Worm (Caenorhabditis elegans) whole organism, mixed stage, embryonic: Measurements from ENCODE around the gene catp-8.
A peak's percentile ranks its signal among the peaks of the same experiment; 100 is the strongest.

ENCODE experiments used
- M03D4.4 ChIP-seq: sonication (generic microtip); optimal IDR thresholded peaks from 2 replicates; lab custom pipeline; 2017; ENCODE audit warnings: mild to moderate bottlenecking, missing genetic modification characterization, missing compliant biosample characterization
- bed-3 ChIP-seq: fragments of 200-800 bp; sonication (Bioruptor generic); optimal IDR thresholded peaks from 3 replicates; lab custom pipeline; 2018; ENCODE audit warnings: mild to moderate bottlenecking, missing genetic modification characterization, moderate library complexity, missing compliant biosample characterization
- blmp-1 ChIP-seq: fragments of 150-350 bp; optimal IDR thresholded peaks from 2 replicates; lab custom pipeline; 2014; ENCODE audit warnings: missing biosample characterization, missing genetic modification characterization
- ceh-39 ChIP-seq: fragments of 150-350 bp; optimal IDR thresholded peaks from 2 replicates; lab custom pipeline; 2014; ENCODE audit warnings: missing biosample characterization, missing genetic modification characterization
- ceh-43 ChIP-seq: fragments of 200-800 bp; sonication (Bioruptor generic); optimal IDR thresholded peaks from 2 replicates; lab custom pipeline; 2018; ENCODE audit warnings: mild to moderate bottlenecking, missing genetic modification characterization, moderate library complexity, missing compliant biosample characterization
- ceh-83 ChIP-seq: fragments of 200-800 bp; sonication (Bioruptor generic); optimal IDR thresholded peaks from 2 replicates; lab custom pipeline; 2018; ENCODE audit warnings: mild to moderate bottlenecking, missing genetic modification characterization, missing compliant biosample characterization
- ces-1 ChIP-seq: fragments of 150-350 bp; optimal IDR thresholded peaks from 2 replicates; lab custom pipeline; 2014; ENCODE audit warnings: missing biosample characterization, missing genetic modification reagents, missing genetic modification characterization
- cnd-1 ChIP-seq: fragments of 200-800 bp; sonication (Bioruptor generic); optimal IDR thresholded peaks from 2 replicates; lab custom pipeline; 2018; ENCODE audit warnings: mild to moderate bottlenecking, missing genetic modification characterization, missing compliant biosample characterization
- drap-1 ChIP-seq: fragments of 200-800 bp; sonication (Bioruptor generic); optimal IDR thresholded peaks from 3 replicates; lab custom pipeline; 2018; ENCODE audit warnings: mild to moderate bottlenecking, missing genetic modification characterization, missing compliant biosample characterization
- elt-1 ChIP-seq: sonication (generic microtip); optimal IDR thresholded peaks from 2 replicates; lab custom pipeline; 2017; ENCODE audit warnings: missing genetic modification characterization, mild to moderate bottlenecking, missing compliant biosample characterization, antibody characterized with exemption, moderate library complexity, borderline replicate concordance; ENCODE audit not compliant: insufficient read depth
- elt-3 ChIP-seq: fragments of 150-350 bp; optimal IDR thresholded peaks from 2 replicates; lab custom pipeline; 2014; ENCODE audit warnings: missing biosample characterization, missing genetic modification characterization
- flh-1 ChIP-seq: fragments of 200-800 bp; sonication (Bioruptor generic); optimal IDR thresholded peaks from 2 replicates; lab custom pipeline; 2018; ENCODE audit warnings: mild to moderate bottlenecking, missing genetic modification characterization, moderate library complexity, missing compliant biosample characterization
- ham-2 ChIP-seq: fragments of 200-800 bp; sonication (Bioruptor generic); optimal IDR thresholded peaks from 2 replicates; lab custom pipeline; 2018; ENCODE audit warnings: mild to moderate bottlenecking, missing genetic modification characterization, missing compliant biosample characterization
- hlh-1 ChIP-seq: fragments of 150-350 bp; optimal IDR thresholded peaks from 2 replicates; lab custom pipeline; 2014; ENCODE audit warnings: missing biosample characterization, missing genetic modification reagents, missing genetic modification characterization
- lin-13 ChIP-seq: fragments of 150-350 bp; optimal IDR thresholded peaks from 2 replicates; lab custom pipeline; 2014; ENCODE audit warnings: missing biosample characterization, missing genetic modification characterization
- lin-32 ChIP-seq: fragments of 200-800 bp; sonication (Bioruptor generic); optimal IDR thresholded peaks from 2 replicates; lab custom pipeline; 2018; ENCODE audit warnings: mild to moderate bottlenecking, missing genetic modification characterization, missing compliant biosample characterization
- lsy-2 ChIP-seq: fragments of 150-350 bp; optimal IDR thresholded peaks from 2 replicates; lab custom pipeline; 2014; ENCODE audit warnings: missing biosample characterization, missing genetic modification characterization
- mab-5 ChIP-seq: fragments of 150-350 bp; optimal IDR thresholded peaks from 2 replicates; lab custom pipeline; 2014; ENCODE audit warnings: missing biosample characterization, missing genetic modification characterization
- mep-1 ChIP-seq: fragments of 150-350 bp; optimal IDR thresholded peaks from 2 replicates; lab custom pipeline; 2017; ENCODE audit warnings: missing biosample characterization, missing genetic modification reagents, missing genetic modification characterization, inconsistent platforms
- mls-2 ChIP-seq: sonication (generic microtip); optimal IDR thresholded peaks from 2 replicates; lab custom pipeline; 2016; ENCODE audit warnings: mild to moderate bottlenecking, missing genetic modification characterization, moderate library complexity, missing compliant biosample characterization
- nhr-12 ChIP-seq: fragments of 150-350 bp; optimal IDR thresholded peaks from 2 replicates; lab custom pipeline; 2014; ENCODE audit warnings: missing biosample characterization, missing genetic modification characterization
- nhr-2 ChIP-seq: fragments of 150-350 bp; optimal IDR thresholded peaks from 2 replicates; lab custom pipeline; 2014; ENCODE audit warnings: missing biosample characterization, missing genetic modification characterization
- nhr-237 ChIP-seq: fragments of 150-350 bp; optimal IDR thresholded peaks from 2 replicates; lab custom pipeline; 2014; ENCODE audit warnings: missing biosample characterization, missing genetic modification characterization
- nhr-28 ChIP-seq: fragments of 150-350 bp; optimal IDR thresholded peaks from 2 replicates; lab custom pipeline; 2014; ENCODE audit warnings: missing biosample characterization, missing genetic modification characterization
- nhr-76 ChIP-seq: sonication (generic microtip); optimal IDR thresholded peaks from 2 replicates; lab custom pipeline; 2017; ENCODE audit warnings: missing biosample characterization, missing genetic modification characterization
- pha-4 ChIP-seq: fragments of 150-350 bp; optimal IDR thresholded peaks from 2 replicates; lab custom pipeline; 2018; ENCODE audit warnings: missing biosample characterization, missing genetic modification reagents, missing genetic modification characterization
- sem-2 ChIP-seq: fragments of 200-800 bp; sonication (Bioruptor generic); optimal IDR thresholded peaks from 2 replicates; lab custom pipeline; 2018; ENCODE audit warnings: mild to moderate bottlenecking, missing genetic modification characterization, missing compliant biosample characterization
- snpc-4 ChIP-seq: fragments of 150-350 bp; optimal IDR thresholded peaks from 2 replicates; lab custom pipeline; 2014; ENCODE audit warnings: missing biosample characterization, missing genetic modification characterization
- sptf-1 ChIP-seq: sonication (generic microtip); optimal IDR thresholded peaks from 2 replicates; lab custom pipeline; 2017; ENCODE audit warnings: mild to moderate bottlenecking, missing genetic modification characterization, moderate library complexity, missing compliant biosample characterization
- tbx-8 ChIP-seq: fragments of 200-800 bp; sonication (Bioruptor generic); optimal IDR thresholded peaks from 2 replicates; lab custom pipeline; 2018; ENCODE audit warnings: mild to moderate bottlenecking, missing genetic modification characterization, moderate library complexity, missing compliant biosample characterization
- unc-120 ChIP-seq: sonication (generic microtip); optimal IDR thresholded peaks from 2 replicates; lab custom pipeline; 2017; ENCODE audit warnings: missing genetic modification characterization, missing compliant biosample characterization; ENCODE audit not compliant: poor library complexity, severe bottlenecking
- unc-39 ChIP-seq: fragments of 150-350 bp; optimal IDR thresholded peaks from 2 replicates; lab custom pipeline; 2014; ENCODE audit warnings: missing biosample characterization, missing genetic modification characterization
- unc-62 ChIP-seq: fragments of 150-350 bp; optimal IDR thresholded peaks from 2 replicates; lab custom pipeline; 2014; ENCODE audit warnings: missing biosample characterization, missing genetic modification reagents, missing genetic modification characterization
- zip-8 ChIP-seq: fragments of 150-350 bp; optimal IDR thresholded peaks from 2 replicates; lab custom pipeline; 2014; ENCODE audit warnings: missing biosample characterization, missing genetic modification characterization
- ztf-11 ChIP-seq: fragments of 150-350 bp; optimal IDR thresholded peaks from 2 replicates; lab custom pipeline; 2014; ENCODE audit warnings: missing biosample characterization, missing genetic modification characterization

Gene catp-8

ce11 chrIV:11479095-11479494 is at the start of gene catp-8:
catp-8 (minus strand) TSS chrIV:11479251.
- TF ChIP-seq snpc-4 (tag; lab: Kevin White, UChicago), result no peak
- no peak for TF ChIP-seq elt-1 (tag; lab: Kevin White, UChicago)
- no peak for TF ChIP-seq mls-2 (tag; lab: Kevin White, UChicago)
- TF ChIP-seq blmp-1, result no peak
- TF ChIP-seq elt-3, result no peak
- TF ChIP-seq mep-1 (tag; lab: Kevin White, UChicago), result no peak
- no peak for TF ChIP-seq ceh-39 (tag; lab: Kevin White, UChicago)
- no peak for TF ChIP-seq nhr-2 (tag; lab: Kevin White, UChicago)
- TF ChIP-seq, all 35 proteins: peak for 0

ce11 chrIV:11527752-11528151 is 48.7 kb upstream of the catp-8 start, which contains the start of gene M04B2.2:
M04B2.2 (plus strand) TSS chrIV:11528052.
- TF ChIP-seq mls-2 (tag; lab: Kevin White, UChicago) (no peak), nhr-2 (tag; lab: Kevin White, UChicago) (no peak), hlh-1 (tag; lab: Kevin White, UChicago) (no peak), tbx-8 (no peak), unc-62 (GFP tag; lab: Kevin White, UChicago) (no peak), zip-8 (tag; lab: Kevin White, UChicago) (no peak), sem-2 (GFP tag; lab: Kevin White, UChicago) (no peak), lin-32 (GFP tag; lab: Kevin White, UChicago) (no peak), nhr-76 (tag; lab: Kevin White, UChicago) (no peak), unc-120 (tag; lab: Kevin White, UChicago) (no peak), mab-5 (tag; lab: Kevin White, UChicago) (no peak), nhr-237 (tag; lab: Kevin White, UChicago) (no peak)
- TF ChIP-seq, all 35 proteins: peak for 0

- TF ChIP-seq bed-3 (GFP tag; lab: Kevin White, UChicago) (no peak), lin-32 (GFP tag; lab: Kevin White, UChicago) (no peak), nhr-76 (tag; lab: Kevin White, UChicago) (no peak), pha-4 (tag; lab: Kevin White, UChicago) (no peak), nhr-12 (tag; lab: Kevin White, UChicago) (no peak), M03D4.4 (tag; lab: Kevin White, UChicago) (no peak), unc-120 (tag; lab: Kevin White, UChicago) (no peak)
These were observed 47.1 kb upstream of the catp-8 start for ce11 chrIV:11526189-11526588.

ce11 chrIV:11524241-11524692 is 45.2 kb upstream of the catp-8 start, which contains the start of gene mep-1:
mep-1 (plus strand) TSS chrIV:11524642.
- TF ChIP-seq bed-3 (GFP tag; lab: Kevin White, UChicago) (no peak), flh-1 (GFP tag; lab: Kevin White, UChicago) (no peak), nhr-237 (tag; lab: Kevin White, UChicago) (no peak), pha-4 (tag; lab: Kevin White, UChicago) (peak; percentile 68), ham-2 (GFP tag; lab: Kevin White, UChicago) (no peak), mep-1 (tag; lab: Kevin White, UChicago) (no peak), zip-8 (tag; lab: Kevin White, UChicago) (no peak), M03D4.4 (tag; lab: Kevin White, UChicago) (no peak), blmp-1 (no peak), ces-1 (peak; percentile 17), ceh-39 (tag; lab: Kevin White, UChicago) (peak; percentile 60), ztf-11 (peak; percentile 34), hlh-1 (tag; lab: Kevin White, UChicago) (peak; percentile 18), nhr-28 (no peak), tbx-8 (no peak), snpc-4 (tag; lab: Kevin White, UChicago) (no peak), elt-1 (tag; lab: Kevin White, UChicago) (no peak), unc-120 (tag; lab: Kevin White, UChicago) (peak; percentile 71), lsy-2 (tag; lab: Kevin White, UChicago) (peak; percentile 59), ceh-43 (GFP tag; lab: Kevin White, UChicago) (no peak), cnd-1 (tag; lab: Kevin White, UChicago) (peak; percentile 78), sem-2 (GFP tag; lab: Kevin White, UChicago) (no peak), sptf-1 (tag; lab: Kevin White, UChicago) (peak; percentile 26), nhr-76 (tag; lab: Kevin White, UChicago) (no peak), mls-2 (tag; lab: Kevin White, UChicago) (no peak), lin-13 (peak; percentile 13), nhr-2 (tag; lab: Kevin White, UChicago) (no peak), elt-3 (no peak), ceh-83 (no peak), lin-32 (GFP tag; lab: Kevin White, UChicago) (no peak), unc-62 (GFP tag; lab: Kevin White, UChicago) (peak; percentile 32), nhr-12 (tag; lab: Kevin White, UChicago) (no peak), unc-39 (tag; lab: Kevin White, UChicago) (no peak), drap-1 (GFP tag; lab: Kevin White, UChicago) (no peak), mab-5 (tag; lab: Kevin White, UChicago) (no peak)
